Worm (Caenorhabditis elegans) whole organism, L1 larva: Measurements from ENCODE around the gene zipt-7.2.

Source experiments
- ceh-82 ChIP-seq, 3 experiments: fragments of 150-350 bp in 1 of 3; sonication (generic microtip) in 2 of 3; optimal IDR thresholded peaks; 2 replicates each; lab custom pipeline; 2014 to 2017; ENCODE audit warnings: missing biosample characterization in 3 of 3, missing genetic modification characterization in 3 of 3
- ces-1 ChIP-seq: fragments of 150-350 bp; optimal IDR thresholded peaks from 2 replicates; lab custom pipeline; 2014; ENCODE audit warnings: missing biosample characterization, missing genetic modification reagents, missing genetic modification characterization
- egl-27 ChIP-seq, 2 experiments: fragments of 150-350 bp in 1 of 2; sonication (generic microtip); optimal IDR thresholded peaks; 3 replicates each; lab custom pipeline; 2017 to 2018; ENCODE audit warnings: missing biosample characterization in 2 of 2, missing genetic modification characterization in 2 of 2, missing genetic modification reagents in 2 of 2
- lin-35 ChIP-seq, 2 experiments: fragments of 150-350 bp; optimal IDR thresholded peaks; 2 replicates each; lab custom pipeline; 2014; ENCODE audit warnings: missing biosample characterization in 2 of 2, missing genetic modification characterization in 2 of 2, missing genetic modification reagents in 2 of 2
- lir-3 ChIP-seq: sonication (generic microtip); optimal IDR thresholded peaks from 2 replicates; lab custom pipeline; 2016; ENCODE audit warnings: mild to moderate bottlenecking, missing genetic modification characterization, moderate library complexity, missing compliant biosample characterization; ENCODE audit not compliant: poor library complexity
- mef-2 ChIP-seq: fragments of 150-350 bp; optimal IDR thresholded peaks from 2 replicates; lab custom pipeline; 2014; ENCODE audit warnings: missing biosample characterization, missing genetic modification characterization
- nhr-237 ChIP-seq: fragments of 150-350 bp; optimal IDR thresholded peaks from 2 replicates; lab custom pipeline; 2014; ENCODE audit warnings: missing biosample characterization, missing genetic modification characterization
- nhr-76 ChIP-seq: sonication (generic microtip); optimal IDR thresholded peaks from 2 replicates; lab custom pipeline; 2017; ENCODE audit warnings: missing biosample characterization, missing genetic modification characterization
- nhr-84 ChIP-seq: sonication (generic microtip); optimal IDR thresholded peaks from 2 replicates; lab custom pipeline; 2017; ENCODE audit warnings: missing biosample characterization, missing genetic modification characterization
- skn-1 ChIP-seq: fragments of 150-350 bp; optimal IDR thresholded peaks from 2 replicates; lab custom pipeline; 2014; ENCODE audit warnings: missing biosample characterization, missing genetic modification characterization
- unc-62 ChIP-seq: fragments of 150-350 bp; optimal IDR thresholded peaks from 2 replicates; lab custom pipeline; 2014; ENCODE audit warnings: missing biosample characterization, missing genetic modification reagents, missing genetic modification characterization
- unc-98 ChIP-seq: fragments of 200-800 bp; sonication (Bioruptor generic); IDR thresholded peaks from 2 replicates; pipeline ENCODE4 v1.3.6; 2022; ENCODE audit warnings: missing genetic modification characterization, missing compliant biosample characterization
- zag-1 ChIP-seq: fragments of 150-350 bp; optimal IDR thresholded peaks from 2 replicates; lab custom pipeline; 2014; ENCODE audit warnings: missing biosample characterization, missing genetic modification characterization

DNA sequence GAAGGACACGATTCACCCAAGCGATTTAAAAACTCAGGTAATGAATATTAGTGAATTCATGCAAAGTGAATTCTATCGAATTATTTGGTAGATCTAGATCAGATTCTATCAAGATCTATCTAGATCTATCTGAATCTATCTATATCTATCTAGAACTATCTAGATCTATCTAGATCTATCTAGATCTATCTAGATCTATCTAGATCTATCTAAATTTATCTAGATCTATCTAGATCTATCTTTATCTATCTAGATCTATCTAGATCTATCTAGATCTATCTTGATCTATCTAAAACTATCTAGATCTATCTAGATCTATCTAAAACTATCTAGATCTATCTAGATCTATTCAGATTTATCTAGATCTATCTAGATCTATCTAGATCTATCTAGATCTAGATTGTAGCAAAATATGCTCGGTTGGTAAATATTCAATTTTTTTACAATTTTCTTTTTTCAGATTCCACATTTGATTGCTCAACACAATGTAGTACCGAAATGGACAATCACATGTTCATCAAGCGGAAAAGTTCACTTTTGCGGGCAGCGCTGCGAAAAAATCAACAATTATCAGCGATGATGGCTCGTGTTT lies 37.6 kb downstream of the zipt-7.2 start:
- TF ChIP-seq lin-35 (GFP tag; optimal IDR thresholded peaks at IDR 0.05; lab: Kevin White, UChicago) (no peak), nhr-76 (tag; lab: Kevin White, UChicago) (no peak), zag-1 (tag; lab: Kevin White, UChicago) (no peak), ceh-82 (tag; optimal IDR thresholded peaks at IDR 0.05; lab: Kevin White, UChicago) (no peak), nhr-237 (no peak), unc-98 (GFP tag; lab: Robert Waterston, UW) (no peak), unc-62 (GFP tag; lab: Kevin White, UChicago) (no peak), skn-1 (tag; lab: Kevin White, UChicago) (no peak), ces-1 (no peak), nhr-84 (tag; lab: Kevin White, UChicago) (no peak), egl-27 (tag; optimal IDR thresholded peaks at IDR 0.05; lab: Kevin White, UChicago) (no peak), mef-2 (tag; lab: Kevin White, UChicago) (no peak), lir-3 (tag; lab: Kevin White, UChicago) (no peak)
